Fruit fly (Drosophila melanogaster) whole organism, prepupa: ENCODE data around the gene CG33177.
A peak's percentile ranks its signal among the peaks of the same experiment; 100 is the strongest.

Experiments used
- Blimp-1 ChIP-seq: fragments of 200-800 bp; sonication (Bioruptor generic); optimal IDR thresholded peaks from 3 replicates; lab custom pipeline; 2017; ENCODE audit warnings: missing biosample characterization, missing genetic modification characterization, mild to moderate bottlenecking, moderate library complexity, missing genetic modification reagents
- CG10669 ChIP-seq: fragments of 200-800 bp; sonication (Bioruptor generic); optimal IDR thresholded peaks from 3 replicates; lab custom pipeline; 2018; ENCODE audit warnings: missing biosample characterization, mild to moderate bottlenecking, missing genetic modification characterization, moderate library complexity
- CG11294 ChIP-seq: fragments of 200-800 bp; sonication (Bioruptor generic); IDR thresholded peaks from 2 replicates; pipeline ENCODE4 v1.3.6; 2022; ENCODE audit warnings: missing biosample characterization, missing genetic modification characterization
- CG11762 ChIP-seq: fragments of 200-800 bp; sonication (Bioruptor generic); optimal IDR thresholded peaks from 3 replicates; lab custom pipeline; 2016; ENCODE audit warnings: missing biosample characterization, missing genetic modification characterization; ENCODE audit not compliant: insufficient read depth
- CG11902 ChIP-seq: fragments of 200-800 bp; sonication (Bioruptor generic); optimal IDR thresholded peaks from 3 replicates; lab custom pipeline; 2016; ENCODE audit warnings: missing biosample characterization, missing genetic modification characterization
- CG15336 ChIP-seq: fragments of 200-800 bp; sonication (Bioruptor generic); IDR thresholded peaks from 2 replicates; pipeline ENCODE4 v1.3.6; 2022; ENCODE audit warnings: missing biosample characterization, missing genetic modification characterization
- CG16779 ChIP-seq: fragments of 200-800 bp; sonication (Bioruptor generic); optimal IDR thresholded peaks from 3 replicates; lab custom pipeline; 2017; ENCODE audit warnings: missing biosample characterization, mild to moderate bottlenecking, missing genetic modification characterization
- CG3032 ChIP-seq: fragments of 200-800 bp; optimal IDR thresholded peaks from 2 replicates; lab custom pipeline; 2019; ENCODE audit warnings: missing biosample characterization, mild to moderate bottlenecking, missing genetic modification characterization, moderate library complexity
- CG31627 ChIP-seq: fragments of 200-800 bp; sonication (Bioruptor generic); optimal IDR thresholded peaks from 3 replicates; lab custom pipeline; 2016; ENCODE audit warnings: missing biosample characterization, missing genetic modification characterization
- CG32006 ChIP-seq: fragments of 200-800 bp; sonication (Bioruptor generic); optimal IDR thresholded peaks from 3 replicates; lab custom pipeline; 2017; ENCODE audit warnings: missing biosample characterization, mild to moderate bottlenecking, missing genetic modification characterization
- CG34406 ChIP-seq: fragments of 200-800 bp; sonication (Bioruptor generic); optimal IDR thresholded peaks from 3 replicates; lab custom pipeline; 2016; ENCODE audit warnings: missing biosample characterization, missing genetic modification characterization
- CG3919 ChIP-seq: fragments of 200-800 bp; sonication (Bioruptor generic); optimal IDR thresholded peaks from 3 replicates; lab custom pipeline; 2016; ENCODE audit warnings: missing biosample characterization, missing genetic modification characterization
- CG4318 ChIP-seq: fragments of 200-800 bp; sonication (Bioruptor generic); optimal IDR thresholded peaks from 3 replicates; lab custom pipeline; 2017; ENCODE audit warnings: missing biosample characterization, mild to moderate bottlenecking, missing genetic modification characterization
- CG6163 ChIP-seq: fragments of 200-800 bp; sonication (Bioruptor generic); IDR thresholded peaks from 3 replicates; pipeline ENCODE4 v1.3.6; 2022; ENCODE audit warnings: missing biosample characterization, missing genetic modification characterization
- CG6792 ChIP-seq: fragments of 200-800 bp; sonication (Bioruptor generic); optimal IDR thresholded peaks from 3 replicates; lab custom pipeline; 2016; ENCODE audit warnings: missing biosample characterization, missing genetic modification characterization
- CG6808 ChIP-seq: fragments of 200-800 bp; sonication (Bioruptor generic); optimal IDR thresholded peaks from 3 replicates; lab custom pipeline; 2017; ENCODE audit warnings: missing biosample characterization, missing genetic modification characterization, mild to moderate bottlenecking, moderate library complexity, missing genetic modification reagents
- CG6854 ChIP-seq: fragments of 200-800 bp; sonication (Bioruptor generic); optimal IDR thresholded peaks from 2 replicates; lab custom pipeline; 2017; ENCODE audit warnings: missing biosample characterization, mild to moderate bottlenecking, missing genetic modification characterization
- CG8119 ChIP-seq: fragments of 200-800 bp; sonication (Bioruptor generic); IDR thresholded peaks from 3 replicates; pipeline ENCODE4 v1.3.6; 2022; ENCODE audit warnings: missing biosample characterization, missing genetic modification characterization
- CG9139 ChIP-seq: fragments of 200-800 bp; sonication (Bioruptor generic); optimal IDR thresholded peaks from 3 replicates; lab custom pipeline; 2017; ENCODE audit warnings: missing biosample characterization, mild to moderate bottlenecking, missing genetic modification characterization
- Eip75B ChIP-seq: fragments of 200-800 bp; sonication (Bioruptor generic); optimal IDR thresholded peaks from 3 replicates; lab custom pipeline; 2016; ENCODE audit warnings: missing biosample characterization, missing genetic modification characterization
- Eip93F ChIP-seq: fragments of 200-800 bp; sonication (Bioruptor generic); optimal IDR thresholded peaks from 2 replicates; lab custom pipeline; 2016; ENCODE audit warnings: missing biosample characterization, mild to moderate bottlenecking, missing genetic modification characterization
- Ets96B ChIP-seq: fragments of 200-800 bp; optimal IDR thresholded peaks from 2 replicates; lab custom pipeline; 2019; ENCODE audit warnings: missing biosample characterization, mild to moderate bottlenecking, missing genetic modification characterization, moderate library complexity
- Gug ChIP-seq: fragments of 200-800 bp; sonication (Bioruptor generic); IDR thresholded peaks from 2 replicates; pipeline ENCODE4 v1.3.6; 2022; ENCODE audit warnings: missing biosample characterization, missing genetic modification characterization
- Hr38 ChIP-seq: sonication (Bioruptor generic); optimal IDR thresholded peaks from 2 replicates; lab custom pipeline; 2016; ENCODE audit warnings: missing biosample characterization, missing genetic modification characterization
- Hr39 ChIP-seq: fragments of 200-800 bp; sonication (Bioruptor generic); optimal IDR thresholded peaks from 2 replicates; lab custom pipeline; 2016; ENCODE audit warnings: missing biosample characterization, missing genetic modification characterization
- Hr4 ChIP-seq: fragments of 200-800 bp; sonication (Bioruptor generic); optimal IDR thresholded peaks from 3 replicates; lab custom pipeline; 2016; ENCODE audit warnings: missing biosample characterization, missing genetic modification characterization
- Lpt ChIP-seq: fragments of 200-800 bp; sonication (Bioruptor generic); optimal IDR thresholded peaks from 3 replicates; lab custom pipeline; 2016; ENCODE audit warnings: missing biosample characterization, missing genetic modification characterization
- Met ChIP-seq: fragments of 200-800 bp; sonication (Bioruptor generic); optimal IDR thresholded peaks from 3 replicates; lab custom pipeline; 2016; ENCODE audit warnings: missing biosample characterization, missing genetic modification characterization
- OdsH ChIP-seq: fragments of 200-800 bp; sonication (Bioruptor generic); optimal IDR thresholded peaks from 3 replicates; lab custom pipeline; 2016; ENCODE audit warnings: missing biosample characterization, missing genetic modification characterization
- Smox ChIP-seq: fragments of 200-800 bp; sonication (Bioruptor generic); optimal IDR thresholded peaks from 3 replicates; lab custom pipeline; 2016; ENCODE audit warnings: missing biosample characterization, missing genetic modification characterization
- Sox102F ChIP-seq: fragments of 200-800 bp; sonication (Bioruptor generic); optimal IDR thresholded peaks from 2 replicates; lab custom pipeline; 2016; ENCODE audit warnings: missing biosample characterization, mild to moderate bottlenecking, missing genetic modification characterization
- Sox14 ChIP-seq: fragments of 200-800 bp; sonication (Bioruptor generic); optimal IDR thresholded peaks from 3 replicates; lab custom pipeline; 2016; ENCODE audit warnings: missing biosample characterization, missing genetic modification characterization
- Sox15 ChIP-seq: fragments of 200-800 bp; sonication (Bioruptor generic); optimal IDR thresholded peaks from 3 replicates; lab custom pipeline; 2016; ENCODE audit warnings: missing biosample characterization, missing genetic modification characterization
- achi ChIP-seq: fragments of 200-800 bp; sonication (Bioruptor generic); optimal IDR thresholded peaks from 3 replicates; lab custom pipeline; 2016; ENCODE audit warnings: missing biosample characterization, missing genetic modification characterization
- dsx ChIP-seq: fragments of 200-800 bp; optimal IDR thresholded peaks from 3 replicates; lab custom pipeline; 2019; ENCODE audit warnings: missing biosample characterization, mild to moderate bottlenecking, missing genetic modification characterization, moderate library complexity; ENCODE audit not compliant: poor library complexity, severe bottlenecking
- eg ChIP-seq: fragments of 200-800 bp; sonication (Bioruptor generic); IDR thresholded peaks from 3 replicates; pipeline ENCODE4 v1.3.6; 2022; ENCODE audit warnings: missing biosample characterization, missing genetic modification characterization
- esn ChIP-seq: fragments of 200-800 bp; sonication (Bioruptor generic); optimal IDR thresholded peaks from 2 replicates; lab custom pipeline; 2016; ENCODE audit warnings: missing biosample characterization, mild to moderate bottlenecking, missing genetic modification characterization, moderate library complexity
- fd59A ChIP-seq: fragments of 200-800 bp; sonication (Bioruptor generic); optimal IDR thresholded peaks from 2 replicates; lab custom pipeline; 2017; ENCODE audit warnings: missing biosample characterization, mild to moderate bottlenecking, missing genetic modification characterization, missing genetic modification reagents
- fd85E ChIP-seq: fragments of 200-800 bp; sonication (Bioruptor generic); optimal IDR thresholded peaks from 3 replicates; lab custom pipeline; 2016; ENCODE audit warnings: missing biosample characterization, missing genetic modification characterization
- fkh ChIP-seq: fragments of 200-800 bp; sonication (Bioruptor generic); optimal IDR thresholded peaks from 3 replicates; lab custom pipeline; 2017; ENCODE audit warnings: missing biosample characterization, mild to moderate bottlenecking, missing genetic modification characterization, moderate library complexity
- lz ChIP-seq: fragments of 200-800 bp; sonication (Bioruptor generic); optimal IDR thresholded peaks from 3 replicates; lab custom pipeline; 2016; ENCODE audit warnings: missing biosample characterization, missing genetic modification characterization
- pdm3 ChIP-seq: fragments of 200-800 bp; sonication (Bioruptor generic); optimal IDR thresholded peaks from 3 replicates; lab custom pipeline; 2016; ENCODE audit warnings: missing biosample characterization, missing genetic modification characterization
- salr ChIP-seq, 2 experiments: fragments of 200-800 bp; sonication (Bioruptor generic); optimal IDR thresholded peaks; 3 replicates each; lab custom pipeline; 2016 to 2018; ENCODE audit warnings: missing biosample characterization in 2 of 2, missing genetic modification characterization in 2 of 2, mild to moderate bottlenecking in 1 of 2
- ss ChIP-seq, 2 experiments: fragments of 200-800 bp; sonication (Bioruptor generic); optimal IDR thresholded peaks; 2 replicates in 1 of 2; 3 replicates in 1 of 2; lab custom pipeline; 2017 to 2018; ENCODE audit warnings: mild to moderate bottlenecking in 2 of 2, missing biosample characterization in 2 of 2, missing genetic modification characterization in 2 of 2, moderate library complexity in 1 of 2
- topi ChIP-seq: fragments of 200-800 bp; sonication (Bioruptor generic); optimal IDR thresholded peaks from 3 replicates; lab custom pipeline; 2016; ENCODE audit warnings: missing biosample characterization, missing genetic modification characterization

CG33177 gene

dm6 chrX:15084580-15085138 is 3.5 kb downstream of the CG33177 start, which contains the start of gene Cox17 (continued):
- TF ChIP-seq salr (GFP tag; optimal IDR thresholded peaks at IDR 0.05; lab: Kevin White, UChicago) (peak in 1 of 2 experiments; percentile 87), ss (GFP tag; optimal IDR thresholded peaks at IDR 0.05; lab: Kevin White, UChicago) (peak; percentile 61 to 81), Sox14 (peak; percentile 80), lz (GFP tag; lab: Kevin White, UChicago) (peak; percentile 88), CG32006 (GFP tag; lab: Kevin White, UChicago) (peak; percentile 88), CG10669 (GFP tag; lab: Kevin White, UChicago) (peak; percentile 67), CG31627 (peak; percentile 81), CG11294 (peak; percentile 60; the same call in 1 of the 2 replicates), CG3919 (GFP tag; lab: Kevin White, UChicago) (peak; percentile 77), OdsH (GFP tag; lab: Kevin White, UChicago) (peak; percentile 84), Lpt (GFP tag; lab: Kevin White, UChicago) (peak; percentile 68), Smox (GFP tag; lab: Kevin White, UChicago) (peak; percentile 84), Sox102F (GFP tag; lab: Kevin White, UChicago) (peak; percentile 74), CG11902 (GFP tag; lab: Kevin White, UChicago) (peak; percentile 69), Hr38 (GFP tag; lab: Kevin White, UChicago) (no peak), CG9139 (GFP tag; lab: Kevin White, UChicago) (no peak), Met (peak; percentile 84), eg (peak; percentile 62), CG3032 (tag; lab: Kevin White, UChicago) (peak; percentile 81), dsx (GFP tag; lab: Kevin White, UChicago) (peak; percentile 48), fkh (peak; percentile 74)

DNA sequence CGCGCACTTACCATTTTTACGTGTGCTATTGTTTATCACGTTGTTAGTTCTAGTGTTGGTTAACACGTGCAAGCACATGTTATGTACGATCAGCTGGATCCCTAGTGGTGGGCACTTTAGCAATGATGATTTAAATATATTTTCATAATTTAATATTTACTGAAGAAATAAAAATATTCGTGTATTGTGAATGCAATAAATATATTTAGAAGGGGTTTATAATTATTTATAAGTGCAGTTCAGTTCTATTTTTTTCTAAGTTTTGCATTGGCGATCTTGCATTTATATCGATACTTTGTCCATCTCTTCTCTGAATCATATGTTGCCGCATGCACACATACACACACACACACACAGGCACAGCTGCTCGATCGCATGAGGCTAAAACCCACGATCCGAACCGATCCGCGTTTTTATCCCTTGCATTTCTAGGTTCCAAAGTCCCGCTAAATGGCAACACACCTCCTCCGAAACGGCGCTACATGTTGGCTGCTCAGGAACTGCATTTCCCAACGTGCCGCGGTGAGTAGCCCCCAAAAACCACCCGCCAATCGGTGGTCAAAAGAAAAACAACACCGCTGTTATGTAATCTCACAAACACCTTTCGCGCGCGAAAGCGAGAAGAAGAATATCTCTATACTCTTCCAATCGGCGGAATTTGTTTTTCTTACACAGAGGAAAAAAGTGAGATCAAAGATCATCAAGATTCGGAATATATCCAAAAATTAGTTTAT is 4.8 kb downstream of the CG33177 start, which contains the start of the genes CG15027 and Dbct:
TSS of gene CG15027 (minus strand) at position 51 of the 734 bp plus-strand sequence.
TSS of gene Dbct (plus strand) at position 349 of the 734 bp plus-strand sequence.
- TF ChIP-seq Sox102F (GFP tag; lab: Kevin White, UChicago) (peak; percentile 32), CG11762 (GFP tag; lab: Kevin White, UChicago) (no peak), Ets96B (tag; lab: Kevin White, UChicago) (peak; percentile 67), CG6808 (peak; percentile 37), eg (peak; percentile 63), Hr39 (GFP tag; lab: Kevin White, UChicago) (peak; percentile 42), Met (peak; percentile 64), achi (GFP tag; lab: Kevin White, UChicago) (peak; percentile 64), esn (peak; percentile 70), Eip93F (GFP tag; lab: Kevin White, UChicago) (peak; percentile 11), CG6854 (GFP tag; lab: Kevin White, UChicago) (peak; percentile 3), OdsH (GFP tag; lab: Kevin White, UChicago) (peak; percentile 78), CG3032 (tag; lab: Kevin White, UChicago) (peak; percentile 69), CG11902 (GFP tag; lab: Kevin White, UChicago) (peak; percentile 26), CG32006 (GFP tag; lab: Kevin White, UChicago) (peak; percentile 43), CG6163 (GFP tag; lab: Robert Waterston, UW) (peak; percentile 69), Eip75B (GFP tag; lab: Kevin White, UChicago) (peak; percentile 28), CG4318 (peak; percentile 17), pdm3 (peak; percentile 66), Blimp-1 (GFP tag; lab: Kevin White, UChicago) (peak; percentile 10), CG9139 (GFP tag; lab: Kevin White, UChicago) (no peak), CG16779 (tag; lab: Kevin White, UChicago) (no peak), salr (GFP tag; optimal IDR thresholded peaks at IDR 0.05; lab: Kevin White, UChicago) (peak; percentile 4 to 14), Lpt (GFP tag; lab: Kevin White, UChicago) (no peak), CG6792 (GFP tag; lab: Kevin White, UChicago) (peak; percentile 41), fd59A (GFP tag; lab: Kevin White, UChicago) (peak; percentile 34), Sox15 (GFP tag; lab: Kevin White, UChicago) (peak; percentile 30), CG11294 (peak; percentile 44; the same call in 1 of the 2 replicates), Gug (GFP tag; lab: Robert Waterston, UW) (peak; percentile 23; the same call in 1 of the 2 replicates), Hr38 (GFP tag; lab: Kevin White, UChicago) (no peak), CG8119 (GFP tag; lab: Robert Waterston, UW) (peak; percentile 53), topi (GFP tag; lab: Kevin White, UChicago) (peak; percentile 64), Hr4 (GFP tag; lab: Kevin White, UChicago) (peak; percentile 46), fd85E (GFP tag; lab: Kevin White, UChicago) (no peak), CG15336 (peak; percentile 41), dsx (GFP tag; lab: Kevin White, UChicago) (peak; percentile 46), CG34406 (GFP tag; lab: Kevin White, UChicago) (peak; percentile 63)
